Fruit fly (Drosophila melanogaster) whole organism, embryonic: ENCODE measurements around the gene CNMa.

ENCODE experiments used
- Antp ChIP-seq: fragments of 200-800 bp; sonication (Bioruptor generic); optimal IDR thresholded peaks from 3 replicates; lab custom pipeline; 2016; ENCODE audit warnings: missing biosample characterization, missing genetic modification characterization
- BEAF-32 ChIP-seq: fragments of 200-800 bp; sonication (Bioruptor generic); optimal IDR thresholded peaks from 3 replicates; lab custom pipeline; 2017; ENCODE audit warnings: missing biosample characterization, missing genetic modification characterization, mild to moderate bottlenecking, moderate library complexity, missing genetic modification reagents
- Bgb ChIP-seq: fragments of 200-800 bp; sonication (Bioruptor generic); IDR thresholded peaks from 2 replicates; pipeline ENCODE4 v1.3.6; 2022; ENCODE audit warnings: missing biosample characterization, missing genetic modification characterization; ENCODE audit not compliant: partially characterized antibody
- CG10431 ChIP-seq: fragments of 200-800 bp; sonication (Bioruptor generic); optimal IDR thresholded peaks from 3 replicates; lab custom pipeline; 2018; ENCODE audit warnings: missing biosample characterization, mild to moderate bottlenecking, missing genetic modification characterization
- CG12236 ChIP-seq: fragments of 200-800 bp; sonication (Bioruptor generic); optimal IDR thresholded peaks from 2 replicates; lab custom pipeline; 2016; ENCODE audit warnings: missing biosample characterization, missing genetic modification characterization
- CG12391 ChIP-seq: fragments of 200-800 bp; sonication (Bioruptor generic); optimal IDR thresholded peaks from 3 replicates; lab custom pipeline; 2018; ENCODE audit warnings: missing biosample characterization, mild to moderate bottlenecking, missing genetic modification characterization, moderate library complexity
- CG13123 ChIP-seq: fragments of 200-800 bp; sonication (Bioruptor generic); optimal IDR thresholded peaks from 2 replicates; lab custom pipeline; 2016; ENCODE audit warnings: missing biosample characterization, missing genetic modification characterization
- CG14965 ChIP-seq: fragments of 200-800 bp; sonication (Bioruptor generic); optimal IDR thresholded peaks from 2 replicates; lab custom pipeline; 2016; ENCODE audit warnings: missing biosample characterization, missing genetic modification characterization, borderline replicate concordance
- CG15479 ChIP-seq: fragments of 200-800 bp; sonication (Bioruptor generic); optimal IDR thresholded peaks from 3 replicates; lab custom pipeline; 2019; ENCODE audit warnings: missing biosample characterization, mild to moderate bottlenecking, missing genetic modification characterization, moderate library complexity
- CG16863 ChIP-seq: fragments of 200-800 bp; sonication (Bioruptor generic); optimal IDR thresholded peaks from 3 replicates; lab custom pipeline; 2016; ENCODE audit warnings: missing biosample characterization, missing genetic modification characterization
- CG2120 ChIP-seq: fragments of 200-800 bp; sonication (Bioruptor generic); optimal IDR thresholded peaks from 3 replicates; lab custom pipeline; 2016; ENCODE audit warnings: missing biosample characterization, missing genetic modification characterization
- CG2678 ChIP-seq: fragments of 200-800 bp; sonication (Bioruptor generic); optimal IDR thresholded peaks from 3 replicates; lab custom pipeline; 2019; ENCODE audit warnings: missing biosample characterization, mild to moderate bottlenecking, missing genetic modification characterization, moderate library complexity
- CG4360 ChIP-seq: fragments of 200-800 bp; sonication (Bioruptor generic); IDR thresholded peaks from 2 replicates; pipeline ENCODE4 v1.3.6; 2022; ENCODE audit warnings: missing biosample characterization, missing genetic modification characterization
- CG5245 ChIP-seq: fragments of 200-800 bp; sonication (Bioruptor generic); optimal IDR thresholded peaks from 3 replicates; lab custom pipeline; 2016; ENCODE audit warnings: missing biosample characterization, missing genetic modification characterization
- CG7271 ChIP-seq: fragments of 200-800 bp; sonication (Bioruptor generic); optimal IDR thresholded peaks from 2 replicates; lab custom pipeline; 2018; ENCODE audit warnings: missing biosample characterization, mild to moderate bottlenecking, missing genetic modification characterization, moderate library complexity
- CG9609 ChIP-seq: fragments of 200-800 bp; sonication (Bioruptor generic); optimal IDR thresholded peaks from 3 replicates; lab custom pipeline; 2016; ENCODE audit warnings: missing biosample characterization, missing genetic modification characterization
- Chrac-16 ChIP-seq: fragments of 200-800 bp; sonication (Bioruptor generic); optimal IDR thresholded peaks from 3 replicates; lab custom pipeline; 2016; ENCODE audit warnings: missing biosample characterization, missing genetic modification characterization
- Deaf1 ChIP-seq: fragments of 200-800 bp; optimal IDR thresholded peaks from 3 replicates; lab custom pipeline; 2019; ENCODE audit warnings: missing biosample characterization, mild to moderate bottlenecking, missing genetic modification characterization, moderate library complexity
- Eip74EF ChIP-seq, 2 experiments: fragments of 200-800 bp in 1 of 2; fragments of >200 bp in 1 of 2; sonication (Bioruptor generic) in 1 of 2; optimal IDR thresholded peaks; 2 replicates each; lab custom pipeline; 2017 to 2019; ENCODE audit warnings: missing biosample characterization in 2 of 2, missing genetic modification characterization in 2 of 2, mild to moderate bottlenecking in 1 of 2, moderate library complexity in 1 of 2
- Fer1 ChIP-seq: fragments of 200-800 bp; sonication (Bioruptor generic); optimal IDR thresholded peaks from 2 replicates; lab custom pipeline; 2017; ENCODE audit warnings: missing biosample characterization, mild to moderate bottlenecking, missing genetic modification characterization
- Lhr ChIP-seq: fragments of 200-800 bp; sonication (Bioruptor generic); optimal IDR thresholded peaks from 3 replicates; lab custom pipeline; 2017; ENCODE audit warnings: mild to moderate bottlenecking, missing biosample characterization, missing genetic modification reagents, missing genetic modification characterization
- Mad ChIP-seq: fragments of 200-800 bp; sonication (Bioruptor generic); optimal IDR thresholded peaks from 2 replicates; lab custom pipeline; 2016; ENCODE audit warnings: missing biosample characterization, missing genetic modification characterization
- Meics ChIP-seq: fragments of 200-800 bp; sonication (Bioruptor generic); optimal IDR thresholded peaks from 2 replicates; lab custom pipeline; 2017; ENCODE audit warnings: missing biosample characterization, mild to moderate bottlenecking, missing genetic modification characterization
- Mes4 ChIP-seq: fragments of 200-800 bp; sonication (Bioruptor generic); optimal IDR thresholded peaks from 2 replicates; lab custom pipeline; 2016; ENCODE audit warnings: missing biosample characterization, missing genetic modification characterization
- Oli ChIP-seq: fragments of 200-800 bp; sonication (Bioruptor generic); optimal IDR thresholded peaks from 2 replicates; lab custom pipeline; 2018; ENCODE audit warnings: missing biosample characterization, mild to moderate bottlenecking, missing genetic modification characterization, moderate library complexity
- amos ChIP-seq: fragments of 200-800 bp; sonication (Bioruptor generic); IDR thresholded peaks from 2 replicates; pipeline ENCODE4 v1.3.6; 2022; ENCODE audit warnings: missing biosample characterization, missing genetic modification characterization; ENCODE audit not compliant: partially characterized antibody
- az2 ChIP-seq: fragments of 200-800 bp; sonication (Bioruptor generic); optimal IDR thresholded peaks from 3 replicates; lab custom pipeline; 2016; ENCODE audit warnings: missing biosample characterization, missing genetic modification characterization
- chn ChIP-seq: fragments of 200-800 bp; sonication (Bioruptor generic); optimal IDR thresholded peaks from 2 replicates; lab custom pipeline; 2016; ENCODE audit warnings: missing biosample characterization, missing genetic modification characterization
- cwo ChIP-seq: fragments of 200-800 bp; sonication (Bioruptor generic); optimal IDR thresholded peaks from 3 replicates; lab custom pipeline; 2017; ENCODE audit warnings: missing biosample characterization, missing genetic modification characterization, mild to moderate bottlenecking, moderate library complexity, missing genetic modification reagents
- danr ChIP-seq: fragments of 200-800 bp; sonication (Bioruptor generic); IDR thresholded peaks from 2 replicates; pipeline ENCODE4 v1.3.6; 2022; ENCODE audit warnings: missing biosample characterization, missing genetic modification characterization
- disco-r ChIP-seq: fragments of 200-800 bp; sonication (Bioruptor generic); optimal IDR thresholded peaks from 2 replicates; lab custom pipeline; 2016; ENCODE audit warnings: missing biosample characterization, missing genetic modification characterization
- dysf ChIP-seq: fragments of 200-800 bp; sonication (Bioruptor generic); IDR thresholded peaks from 3 replicates; pipeline ENCODE4 v1.3.6; 2022; ENCODE audit warnings: missing biosample characterization, missing genetic modification characterization
- ewg ChIP-seq: fragments of 200-800 bp; sonication (Bioruptor generic); optimal IDR thresholded peaks from 3 replicates; lab custom pipeline; 2017; ENCODE audit warnings: mild to moderate bottlenecking, missing biosample characterization, missing genetic modification reagents, missing genetic modification characterization
- fd64A ChIP-seq: fragments of 200-800 bp; sonication (Bioruptor generic); optimal IDR thresholded peaks from 3 replicates; lab custom pipeline; 2018; ENCODE audit warnings: missing biosample characterization, mild to moderate bottlenecking, missing genetic modification characterization
- grau ChIP-seq: fragments of 200-800 bp; optimal IDR thresholded peaks from 3 replicates; lab custom pipeline; 2019; ENCODE audit warnings: missing biosample characterization, mild to moderate bottlenecking, missing genetic modification characterization, moderate library complexity
- gsb ChIP-seq: fragments of 200-800 bp; sonication (Bioruptor generic); IDR thresholded peaks from 2 replicates; pipeline ENCODE4 v1.3.6; 2022; ENCODE audit warnings: missing biosample characterization, missing genetic modification characterization
- gt ChIP-seq: fragments of 200-800 bp; sonication (Bioruptor generic); IDR thresholded peaks from 2 replicates; pipeline ENCODE4 v1.3.6; 2022; ENCODE audit warnings: missing biosample characterization, missing genetic modification characterization
- lab ChIP-seq: fragments of 200-800 bp; sonication (Bioruptor generic); optimal IDR thresholded peaks from 3 replicates; lab custom pipeline; 2017; ENCODE audit warnings: missing biosample characterization, missing genetic modification characterization, mild to moderate bottlenecking, moderate library complexity, missing genetic modification reagents
- lilli ChIP-seq: fragments of 200-800 bp; sonication (Bioruptor generic); optimal IDR thresholded peaks from 3 replicates; lab custom pipeline; 2016; ENCODE audit warnings: missing biosample characterization, missing genetic modification characterization
- lov ChIP-seq, 2 experiments: fragments of 200-800 bp in 1 of 2; fragments of >200 bp in 1 of 2; sonication (Bioruptor generic) in 1 of 2; IDR thresholded peaks in 1 of 2; optimal IDR thresholded peaks in 1 of 2; 2 replicates in 1 of 2; 3 replicates in 1 of 2; pipeline versions ENCODE4 v1.3.6 to Lab custom; 2017 to 2022; ENCODE audit warnings: missing biosample characterization in 1 of 2, missing genetic modification characterization in 1 of 2
- maf-S ChIP-seq: fragments of 200-800 bp; sonication (Bioruptor generic); optimal IDR thresholded peaks from 2 replicates; lab custom pipeline; 2016; ENCODE audit warnings: missing biosample characterization, missing genetic modification characterization
- pan ChIP-seq, 4 experiments: fragments of >200 bp in 3 of 4; fragments of 200-800 bp in 1 of 4; sonication (Bioruptor generic) in 1 of 4; optimal IDR thresholded peaks in 3 of 4; IDR thresholded peaks in 1 of 4; 2 replicates each; pipeline versions ENCODE4 v1.3.6 to Lab custom; 2017 to 2022; ENCODE audit warnings: missing biosample characterization in 2 of 4, missing genetic modification characterization in 2 of 4, mixed read lengths in 1 of 4
- sd ChIP-seq: fragments of 200-800 bp; sonication (Bioruptor generic); optimal IDR thresholded peaks from 3 replicates; lab custom pipeline; 2018; ENCODE audit warnings: missing biosample characterization, mild to moderate bottlenecking, missing genetic modification characterization, moderate library complexity
- slou ChIP-seq: fragments of 200-800 bp; sonication (Bioruptor generic); optimal IDR thresholded peaks from 3 replicates; lab custom pipeline; 2016; ENCODE audit warnings: missing biosample characterization, missing genetic modification characterization
- wor ChIP-seq: fragments of 200-800 bp; sonication (Bioruptor generic); IDR thresholded peaks from 2 replicates; pipeline ENCODE4 v1.3.6; 2022; ENCODE audit warnings: missing biosample characterization, missing genetic modification characterization
- zen ChIP-seq: fragments of 200-800 bp; sonication (Bioruptor generic); optimal IDR thresholded peaks from 3 replicates; lab custom pipeline; 2018; ENCODE audit warnings: missing biosample characterization, mild to moderate bottlenecking, missing genetic modification characterization, moderate library complexity

The CNMa gene

dm6 chr3L:1866021-1866811, 10.8 kb upstream of the CNMa start (continued):
- peak; percentile 22 for TF ChIP-seq CG15479 (GFP tag; lab: Kevin White, UChicago)
- no peak for TF ChIP-seq danr (GFP tag; lab: Robert Waterston, UW)
- TF ChIP-seq Deaf1 (tag; lab: Kevin White, UChicago) = no peak
- no peak for TF ChIP-seq maf-S (GFP tag; lab: Kevin White, UChicago)
- TF ChIP-seq Bgb = 0 out of 2 replicates have a peak, but pooled peaks have one; percentile 9
- TF ChIP-seq CG14965 (GFP tag; lab: Kevin White, UChicago) = no peak
- TF ChIP-seq Oli = no peak
- TF ChIP-seq sd (tag; lab: Kevin White, UChicago) = peak; percentile 64
- no peak for TF ChIP-seq Eip74EF (GFP tag; optimal IDR thresholded peaks at IDR 0.05; lab: Kevin White, UChicago)
- TF ChIP-seq gsb (GFP tag; lab: Robert Waterston, UW) = no peak
- no peak for TF ChIP-seq CG10431 (GFP tag; lab: Kevin White, UChicago)
- TF ChIP-seq lab (GFP tag; lab: Kevin White, UChicago) = no peak
- no peak for TF ChIP-seq amos (GFP tag; lab: Robert Waterston, UW)
- TF ChIP-seq CG9609 = no peak
- TF ChIP-seq pan (optimal IDR thresholded peaks at IDR 0.05; lab: Kevin White, UChicago) = no peak
- TF ChIP-seq pan (GFP tag; optimal IDR thresholded peaks at IDR 0.05 in 1 of 2, IDR thresholded peaks at IDR 0.05 in 1 of 2) = peak in 1 of 2 experiments; percentile 16
- no peak for TF ChIP-seq Lhr (GFP tag; lab: Kevin White, UChicago)
- no peak for TF ChIP-seq Chrac-16 (GFP tag; lab: Kevin White, UChicago)
- no peak for TF ChIP-seq chn (GFP tag; lab: Kevin White, UChicago)
- 0 out of 3 replicates have a peak, but pooled peaks have one; percentile 30 for TF ChIP-seq dysf (GFP tag; lab: Robert Waterston, UW)
- peak; percentile 61 for TF ChIP-seq ewg (GFP tag; lab: Kevin White, UChicago)
- no peak for TF ChIP-seq CG12236 (GFP tag; lab: Kevin White, UChicago)
- no peak for TF ChIP-seq zen
- no peak for TF ChIP-seq slou (GFP tag; lab: Kevin White, UChicago)
- no peak for TF ChIP-seq BEAF-32 (GFP tag; lab: Kevin White, UChicago)
- no peak for TF ChIP-seq CG16863 (GFP tag; lab: Kevin White, UChicago)
- no peak for TF ChIP-seq az2 (GFP tag; lab: Kevin White, UChicago)
- no peak for TF ChIP-seq CG2678 (tag; lab: Kevin White, UChicago)

- TF ChIP-seq Mes4 (GFP tag; lab: Kevin White, UChicago) = peak; percentile 10
- no peak for TF ChIP-seq disco-r
- peak; percentile 7 for TF ChIP-seq CG13123 (GFP tag; lab: Kevin White, UChicago)
- no peak for TF ChIP-seq gt (GFP tag; lab: Robert Waterston, UW)
- TF ChIP-seq dysf (GFP tag; lab: Robert Waterston, UW) = peak; percentile 75
- TF ChIP-seq lilli (GFP tag; lab: Kevin White, UChicago) = peak; percentile 72
- TF ChIP-seq CG4360 (GFP tag; lab: Robert Waterston, UW) = no peak
- TF ChIP-seq Meics (GFP tag; lab: Kevin White, UChicago) = peak; percentile 49
- no peak for TF ChIP-seq lov (optimal IDR thresholded peaks at IDR 0.05; lab: Kevin White, UChicago)
- no peak for TF ChIP-seq lov (GFP tag; IDR thresholded peaks at IDR 0.05; lab: Robert Waterston, UW)
- peak; percentile 65 for TF ChIP-seq grau
- peak; percentile 82 for TF ChIP-seq CG2120 (GFP tag; lab: Kevin White, UChicago)
- peak; percentile 5 for TF ChIP-seq cwo (GFP tag; lab: Kevin White, UChicago)
- no peak for TF ChIP-seq wor (GFP tag; lab: Robert Waterston, UW)
- TF ChIP-seq fd64A (GFP tag; lab: Kevin White, UChicago) = no peak
- no peak for TF ChIP-seq Fer1
- no peak for TF ChIP-seq CG7271 (tag; lab: Kevin White, UChicago)
- TF ChIP-seq Antp (GFP tag; lab: Kevin White, UChicago) = peak; percentile 33
- TF ChIP-seq CG12391 (tag; lab: Kevin White, UChicago) = peak; percentile 73
- peak; percentile 37 for TF ChIP-seq CG5245 (GFP tag; lab: Kevin White, UChicago)
- TF ChIP-seq Mad (GFP tag; lab: Kevin White, UChicago) = peak; percentile 34
Measured at dm6 chr3L:1865121-1865727, 9.8 kb upstream of the CNMa start, which contains the start of the genes HBS1 and CG12025. Gene HBS1, minus strand, starts transcription at chr3L:1865240. Gene CG12025, plus strand, starts transcription at chr3L:1865430.
